Fruit fly (Drosophila melanogaster) whole organism, embryonic: ENCODE measurements around the gene CG7987.

ENCODE experiments used
- Antp ChIP-seq: fragments of 200-800 bp; sonication (Bioruptor generic); optimal IDR thresholded peaks from 3 replicates; lab custom pipeline; 2016; ENCODE audit warnings: missing biosample characterization, missing genetic modification characterization
- BtbVII ChIP-seq: fragments of 200-800 bp; sonication (Bioruptor generic); optimal IDR thresholded peaks from 3 replicates; lab custom pipeline; 2017; ENCODE audit warnings: missing biosample characterization, mild to moderate bottlenecking, missing genetic modification characterization
- CG12659 ChIP-seq: fragments of 200-800 bp; sonication (Bioruptor generic); optimal IDR thresholded peaks from 3 replicates; lab custom pipeline; 2017; ENCODE audit warnings: mild to moderate bottlenecking, missing biosample characterization, missing genetic modification reagents, missing genetic modification characterization
- CG13424 ChIP-seq: fragments of 200-800 bp; sonication (Bioruptor generic); optimal IDR thresholded peaks from 2 replicates; lab custom pipeline; 2019; ENCODE audit warnings: missing biosample characterization, mild to moderate bottlenecking, missing genetic modification characterization, moderate library complexity
- CG13624 ChIP-seq: fragments of 200-800 bp; sonication (Bioruptor generic); optimal IDR thresholded peaks from 2 replicates; lab custom pipeline; 2016; ENCODE audit warnings: missing biosample characterization, missing genetic modification characterization
- CG13775 ChIP-seq: fragments of 200-800 bp; sonication (Bioruptor generic); optimal IDR thresholded peaks from 3 replicates; lab custom pipeline; 2017; ENCODE audit warnings: missing biosample characterization, mild to moderate bottlenecking, missing genetic modification characterization
- CG14860 ChIP-seq: fragments of 200-800 bp; sonication (Bioruptor generic); IDR thresholded peaks from 3 replicates; pipeline ENCODE4 v1.3.6; 2022; ENCODE audit warnings: missing biosample characterization, missing genetic modification characterization; ENCODE audit not compliant: partially characterized antibody
- CG1602 ChIP-seq: fragments of 200-800 bp; sonication (Bioruptor generic); optimal IDR thresholded peaks from 3 replicates; lab custom pipeline; 2016; ENCODE audit warnings: missing biosample characterization, missing genetic modification characterization
- CG17829 ChIP-seq: fragments of 200-800 bp; optimal IDR thresholded peaks from 2 replicates; lab custom pipeline; 2019; ENCODE audit warnings: missing biosample characterization, mild to moderate bottlenecking, missing genetic modification characterization, moderate library complexity
- CG30020 ChIP-seq: fragments of 200-800 bp; optimal IDR thresholded peaks from 2 replicates; lab custom pipeline; 2019; ENCODE audit warnings: missing biosample characterization, mild to moderate bottlenecking, missing genetic modification characterization, moderate library complexity
- CG32772 ChIP-seq: fragments of 200-800 bp; sonication (Bioruptor generic); IDR thresholded peaks from 2 replicates; pipeline ENCODE4 v1.3.6; 2022; ENCODE audit warnings: missing biosample characterization, missing genetic modification characterization
- CG42726 ChIP-seq: fragments of 200-800 bp; sonication (Bioruptor generic); IDR thresholded peaks from 2 replicates; pipeline ENCODE4 v1.3.6; 2022; ENCODE audit warnings: missing biosample characterization, missing genetic modification characterization; ENCODE audit not compliant: partially characterized antibody
- CG4424 ChIP-seq: fragments of 200-800 bp; sonication (Bioruptor generic); optimal IDR thresholded peaks from 3 replicates; lab custom pipeline; 2016; ENCODE audit warnings: missing biosample characterization, missing genetic modification characterization
- CG4730 ChIP-seq: fragments of 200-800 bp; sonication (Bioruptor generic); IDR thresholded peaks from 2 replicates; pipeline ENCODE4 v1.3.6; 2022; ENCODE audit warnings: missing biosample characterization, missing genetic modification characterization
- CG5245 ChIP-seq: fragments of 200-800 bp; sonication (Bioruptor generic); optimal IDR thresholded peaks from 3 replicates; lab custom pipeline; 2016; ENCODE audit warnings: missing biosample characterization, missing genetic modification characterization
- CG8388 ChIP-seq: fragments of 200-800 bp; sonication (Bioruptor generic); optimal IDR thresholded peaks from 2 replicates; lab custom pipeline; 2019; ENCODE audit warnings: missing biosample characterization, mild to moderate bottlenecking, missing genetic modification characterization, moderate library complexity
- CG8944 ChIP-seq: fragments of 200-800 bp; sonication (Bioruptor generic); optimal IDR thresholded peaks from 3 replicates; lab custom pipeline; 2016; ENCODE audit warnings: missing biosample characterization, missing genetic modification characterization
- CG9932 ChIP-seq: fragments of 200-800 bp; sonication (Bioruptor generic); IDR thresholded peaks from 2 replicates; pipeline ENCODE4 v1.3.6; 2022; ENCODE audit warnings: missing biosample characterization, missing genetic modification characterization
- CrebB ChIP-seq: fragments of 200-800 bp; sonication (Bioruptor generic); optimal IDR thresholded peaks from 3 replicates; lab custom pipeline; 2018; ENCODE audit warnings: missing biosample characterization, mild to moderate bottlenecking, missing genetic modification characterization
- D19A ChIP-seq: fragments of 200-800 bp; optimal IDR thresholded peaks from 3 replicates; lab custom pipeline; 2019; ENCODE audit warnings: missing biosample characterization, mild to moderate bottlenecking, missing genetic modification characterization, moderate library complexity
- Deaf1 ChIP-seq: fragments of 200-800 bp; optimal IDR thresholded peaks from 3 replicates; lab custom pipeline; 2019; ENCODE audit warnings: missing biosample characterization, mild to moderate bottlenecking, missing genetic modification characterization, moderate library complexity
- Dp ChIP-seq: fragments of 200-800 bp; sonication (Bioruptor generic); optimal IDR thresholded peaks from 2 replicates; lab custom pipeline; 2018; ENCODE audit warnings: missing biosample characterization, mild to moderate bottlenecking, missing genetic modification characterization, moderate library complexity
- Drgx ChIP-seq: fragments of 200-800 bp; sonication (Bioruptor generic); IDR thresholded peaks from 2 replicates; pipeline ENCODE4 v1.3.6; 2022; ENCODE audit warnings: missing biosample characterization, missing genetic modification characterization
- HLHmδ ChIP-seq: fragments of 200-800 bp; sonication (Bioruptor generic); optimal IDR thresholded peaks from 2 replicates; lab custom pipeline; 2018; ENCODE audit warnings: missing biosample characterization, mild to moderate bottlenecking, missing genetic modification characterization, moderate library complexity
- Hey ChIP-seq: fragments of 200-800 bp; sonication (Bioruptor generic); optimal IDR thresholded peaks from 3 replicates; lab custom pipeline; 2018; ENCODE audit warnings: missing biosample characterization, mild to moderate bottlenecking, missing genetic modification characterization
- Kr ChIP-seq: fragments of 200-800 bp; sonication (Bioruptor generic); optimal IDR thresholded peaks from 2 replicates; lab custom pipeline; 2017; ENCODE audit warnings: missing biosample characterization, mild to moderate bottlenecking, missing genetic modification characterization
- Opbp ChIP-seq: fragments of 200-800 bp; sonication (Bioruptor generic); IDR thresholded peaks from 3 replicates; pipeline ENCODE4 v1.3.6; 2022; ENCODE audit warnings: missing biosample characterization, missing genetic modification characterization; ENCODE audit not compliant: partially characterized antibody
- Pdp1 ChIP-seq, 2 experiments: fragments of 200-800 bp; sonication (Bioruptor generic); optimal IDR thresholded peaks; 3 replicates each; lab custom pipeline; 2016; ENCODE audit warnings: missing biosample characterization in 2 of 2, missing genetic modification characterization in 2 of 2, mild to moderate bottlenecking in 1 of 2, moderate library complexity in 1 of 2
- Ravus ChIP-seq: fragments of 200-800 bp; sonication (Bioruptor generic); IDR thresholded peaks from 2 replicates; pipeline ENCODE4 v1.3.6; 2022; ENCODE audit warnings: missing biosample characterization, missing genetic modification characterization
- Rfx ChIP-seq: fragments of 200-800 bp; sonication (Bioruptor generic); IDR thresholded peaks from 2 replicates; pipeline ENCODE4 v1.3.6; 2022; ENCODE audit warnings: missing biosample characterization, missing genetic modification characterization
- Rx ChIP-seq: fragments of 200-800 bp; sonication (Bioruptor generic); IDR thresholded peaks from 2 replicates; pipeline ENCODE4 v1.3.6; 2022; ENCODE audit warnings: missing biosample characterization, missing genetic modification characterization
- Sry-β ChIP-seq: fragments of 200-800 bp; sonication (Bioruptor generic); optimal IDR thresholded peaks from 2 replicates; lab custom pipeline; 2018; ENCODE audit warnings: missing biosample characterization, mild to moderate bottlenecking, missing genetic modification characterization, moderate library complexity
- Tbp ChIP-seq: fragments of >200 bp; optimal IDR thresholded peaks from 2 replicates; lab custom pipeline; 2018; ENCODE audit warnings: missing biosample characterization, missing genetic modification characterization
- abd-A ChIP-seq: fragments of 200-800 bp; sonication (Bioruptor generic); optimal IDR thresholded peaks from 3 replicates; lab custom pipeline; 2019; ENCODE audit warnings: missing biosample characterization, mild to moderate bottlenecking, missing genetic modification characterization, moderate library complexity
- ap ChIP-seq: fragments of 200-800 bp; sonication (Bioruptor generic); IDR thresholded peaks from 2 replicates; pipeline ENCODE4 v1.3.6; 2022; ENCODE audit warnings: missing biosample characterization, missing genetic modification characterization
- cas ChIP-seq: fragments of 200-800 bp; sonication (Bioruptor generic); IDR thresholded peaks from 2 replicates; pipeline ENCODE4 v1.3.6; 2022; ENCODE audit warnings: missing biosample characterization, missing genetic modification characterization
- dan ChIP-seq: fragments of 200-800 bp; sonication (Bioruptor generic); IDR thresholded peaks from 2 replicates; pipeline ENCODE4 v1.3.6; 2022; ENCODE audit warnings: missing biosample characterization, missing genetic modification characterization
- dmrt99B ChIP-seq: fragments of 200-800 bp; sonication (Bioruptor generic); optimal IDR thresholded peaks from 2 replicates; lab custom pipeline; 2018; ENCODE audit warnings: missing biosample characterization, mild to moderate bottlenecking, missing genetic modification characterization, moderate library complexity
- ewg ChIP-seq: fragments of 200-800 bp; sonication (Bioruptor generic); optimal IDR thresholded peaks from 3 replicates; lab custom pipeline; 2017; ENCODE audit warnings: mild to moderate bottlenecking, missing biosample characterization, missing genetic modification reagents, missing genetic modification characterization
- fd64A ChIP-seq: fragments of 200-800 bp; sonication (Bioruptor generic); optimal IDR thresholded peaks from 3 replicates; lab custom pipeline; 2018; ENCODE audit warnings: missing biosample characterization, mild to moderate bottlenecking, missing genetic modification characterization
- hb ChIP-seq: fragments of 200-800 bp; sonication (Bioruptor generic); IDR thresholded peaks from 3 replicates; pipeline ENCODE4 v1.3.6; 2022; ENCODE audit warnings: missing biosample characterization, missing genetic modification characterization; ENCODE audit not compliant: partially characterized antibody
- lov ChIP-seq, 2 experiments: fragments of 200-800 bp in 1 of 2; fragments of >200 bp in 1 of 2; sonication (Bioruptor generic) in 1 of 2; IDR thresholded peaks in 1 of 2; optimal IDR thresholded peaks in 1 of 2; 2 replicates in 1 of 2; 3 replicates in 1 of 2; pipeline versions ENCODE4 v1.3.6 to Lab custom; 2017 to 2022; ENCODE audit warnings: missing biosample characterization in 1 of 2, missing genetic modification characterization in 1 of 2
- oc ChIP-seq: fragments of 200-800 bp; sonication (Bioruptor generic); optimal IDR thresholded peaks from 2 replicates; lab custom pipeline; 2018; ENCODE audit warnings: missing biosample characterization, mild to moderate bottlenecking, missing genetic modification characterization, moderate library complexity
- stc ChIP-seq: fragments of 200-800 bp; sonication (Bioruptor generic); IDR thresholded peaks from 2 replicates; pipeline ENCODE4 v1.3.6; 2022; ENCODE audit warnings: missing biosample characterization, missing genetic modification characterization
- stwl ChIP-seq: fragments of 200-800 bp; sonication (Bioruptor generic); optimal IDR thresholded peaks from 3 replicates; lab custom pipeline; 2018; ENCODE audit warnings: missing biosample characterization, mild to moderate bottlenecking, missing genetic modification characterization, moderate library complexity
- sug ChIP-seq: fragments of 200-800 bp; optimal IDR thresholded peaks from 2 replicates; lab custom pipeline; 2019; ENCODE audit warnings: missing biosample characterization, mild to moderate bottlenecking, missing genetic modification characterization, moderate library complexity
- tna ChIP-seq: fragments of 200-800 bp; sonication (Bioruptor generic); IDR thresholded peaks from 2 replicates; pipeline ENCODE4 v1.3.6; 2022; ENCODE audit warnings: missing biosample characterization, missing genetic modification characterization; ENCODE audit not compliant: partially characterized antibody
- wek ChIP-seq: fragments of 200-800 bp; sonication (Bioruptor generic); optimal IDR thresholded peaks from 3 replicates; lab custom pipeline; 2018; ENCODE audit warnings: missing biosample characterization, mild to moderate bottlenecking, missing genetic modification characterization, moderate library complexity
- wor ChIP-seq: fragments of 200-800 bp; sonication (Bioruptor generic); IDR thresholded peaks from 2 replicates; pipeline ENCODE4 v1.3.6; 2022; ENCODE audit warnings: missing biosample characterization, missing genetic modification characterization
- zf30C ChIP-seq: fragments of 200-800 bp; sonication (Bioruptor generic); optimal IDR thresholded peaks from 3 replicates; lab custom pipeline; 2018; ENCODE audit warnings: missing biosample characterization, mild to moderate bottlenecking, missing genetic modification characterization

Gene CG7987

dm6 chr3R:14597935-14598424, 22.3 kb upstream of the CG7987 start (continued):
- TF ChIP-seq CrebB (tag; lab: Kevin White, UChicago) = no peak
- TF ChIP-seq Hey (tag; lab: Kevin White, UChicago) = no peak
- TF ChIP-seq CG8388 = peak; percentile 37
- no peak for TF ChIP-seq Dp (GFP tag; lab: Kevin White, UChicago)
- peak; percentile 68 for TF ChIP-seq zf30C
- no peak for TF ChIP-seq Antp (GFP tag; lab: Kevin White, UChicago)
- TF ChIP-seq CG1602 (GFP tag; lab: Kevin White, UChicago) = peak; percentile 22
- TF ChIP-seq Rx (GFP tag; lab: Robert Waterston, UW) = no peak
- no peak for TF ChIP-seq wek (GFP tag; lab: Kevin White, UChicago)
- no peak for TF ChIP-seq CG13624
- TF ChIP-seq CG12659 (GFP tag; lab: Kevin White, UChicago) = peak; percentile 5
- TF ChIP-seq CG30020 (tag; lab: Kevin White, UChicago) = no peak
- TF ChIP-seq cas (GFP tag; lab: Robert Waterston, UW) = no peak
- no peak for TF ChIP-seq sug (tag; lab: Kevin White, UChicago)
- no peak for TF ChIP-seq Deaf1 (tag; lab: Kevin White, UChicago)
- peak; percentile 45 for TF ChIP-seq D19A
- TF ChIP-seq CG9932 (GFP tag; lab: Robert Waterston, UW) = no peak
- TF ChIP-seq dan (GFP tag; lab: Robert Waterston, UW) = no peak
- TF ChIP-seq oc (tag; lab: Kevin White, UChicago) = peak; percentile 10
- TF ChIP-seq Opbp (GFP tag; lab: Robert Waterston, UW) = no peak
- TF ChIP-seq Drgx (GFP tag; lab: Robert Waterston, UW) = no peak
- no peak for TF ChIP-seq CG4730 (GFP tag; lab: Robert Waterston, UW)
- TF ChIP-seq CG13775 (GFP tag; lab: Kevin White, UChicago) = no peak
- TF ChIP-seq CG5245 (GFP tag; lab: Kevin White, UChicago) = no peak
- no peak for TF ChIP-seq hb
- TF ChIP-seq fd64A = no peak
- no peak for TF ChIP-seq Rfx (GFP tag; lab: Robert Waterston, UW)
- TF ChIP-seq Sry-β = no peak
- TF ChIP-seq Pdp1 (GFP tag; optimal IDR thresholded peaks at IDR 0.05; lab: Kevin White, UChicago) = no peak
- no peak for TF ChIP-seq BtbVII
- TF ChIP-seq ap (GFP tag; lab: Robert Waterston, UW) = no peak
- no peak for TF ChIP-seq wor
- no peak for TF ChIP-seq CG42726 (GFP tag; lab: Robert Waterston, UW)
- TF ChIP-seq CG4424 (GFP tag; lab: Kevin White, UChicago) = peak; percentile 53
- no peak for TF ChIP-seq Ravus (GFP tag; lab: Robert Waterston, UW)
- TF ChIP-seq tna (GFP tag; lab: Robert Waterston, UW) = no peak
- peak; percentile 35 for TF ChIP-seq CG13424
- TF ChIP-seq CG17829 = peak; percentile 45
- TF ChIP-seq abd-A (tag; lab: Kevin White, UChicago) = no peak
- TF ChIP-seq lov (optimal IDR thresholded peaks at IDR 0.05; lab: Kevin White, UChicago) = no peak
- no peak for TF ChIP-seq lov (GFP tag; IDR thresholded peaks at IDR 0.05; lab: Robert Waterston, UW)
- TF ChIP-seq CG14860 (GFP tag; lab: Robert Waterston, UW) = no peak
- TF ChIP-seq ewg (GFP tag; lab: Kevin White, UChicago) = peak; percentile 45
- no peak for TF ChIP-seq CG32772 (GFP tag; lab: Robert Waterston, UW)
- no peak for TF ChIP-seq stwl
- peak; percentile 49 for TF ChIP-seq dmrt99B (tag; lab: Kevin White, UChicago)
- no peak for TF ChIP-seq Tbp (GFP tag; lab: Kevin White, UChicago)
- TF ChIP-seq HLHmδ (GFP tag; lab: Kevin White, UChicago) = peak; percentile 35
- TF ChIP-seq CG8944 (GFP tag; lab: Kevin White, UChicago) = no peak
- peak; percentile 40; the same call in 1 of the 2 replicates for TF ChIP-seq stc (GFP tag; lab: Robert Waterston, UW)
- no peak for TF ChIP-seq Kr (GFP tag; lab: Kevin White, UChicago)
